Fruit fly (Drosophila melanogaster) whole organism, wandering third instar larva: ENCODE measurements around the gene nonA.

Source experiments
- CG32264 ChIP-seq: fragments of 200-800 bp; sonication (Bioruptor generic); optimal IDR thresholded peaks from 2 replicates; lab custom pipeline; 2016; ENCODE audit warnings: missing biosample characterization, missing genetic modification characterization
- CG9705 ChIP-seq: fragments of 200-800 bp; sonication (Bioruptor generic); optimal IDR thresholded peaks from 2 replicates; lab custom pipeline; 2018; ENCODE audit warnings: missing biosample characterization, mild to moderate bottlenecking, missing genetic modification characterization
- CrebA ChIP-seq: fragments of 200-800 bp; sonication (Bioruptor generic); optimal IDR thresholded peaks from 2 replicates; lab custom pipeline; 2016; ENCODE audit warnings: missing biosample characterization, mild to moderate bottlenecking, missing genetic modification characterization, borderline replicate concordance
- Dfd ChIP-seq: fragments of >200 bp; optimal IDR thresholded peaks from 2 replicates; lab custom pipeline; 2017; ENCODE audit warnings: missing biosample characterization, missing genetic modification characterization
- Dif ChIP-seq: fragments of 200-275, 200-300 bp; sonication (Bioruptor generic); optimal IDR thresholded peaks from 2 replicates; lab custom pipeline; 2018; ENCODE audit warnings: missing biosample characterization, missing genetic modification characterization; ENCODE audit not compliant: partially characterized antibody
- GATAd ChIP-seq: sonication (Bioruptor generic); optimal IDR thresholded peaks from 2 replicates; lab custom pipeline; 2016; ENCODE audit warnings: missing biosample characterization, missing genetic modification characterization
- HLH106 ChIP-seq: fragments of 200-800 bp; optimal IDR thresholded peaks from 3 replicates; lab custom pipeline; 2019; ENCODE audit warnings: missing biosample characterization, mild to moderate bottlenecking, missing genetic modification characterization, moderate library complexity
- Hnf4 ChIP-seq: fragments of 200-800 bp; sonication (Bioruptor generic); optimal IDR thresholded peaks from 2 replicates; lab custom pipeline; 2016; ENCODE audit warnings: missing biosample characterization, mild to moderate bottlenecking, missing genetic modification characterization
- Hr78 ChIP-seq: fragments of >200 bp; optimal IDR thresholded peaks from 2 replicates; lab custom pipeline; 2017; ENCODE audit warnings: missing biosample characterization, missing genetic modification characterization
- Hr83 ChIP-seq: fragments of 200-300 bp; sonication (Bioruptor generic); optimal IDR thresholded peaks from 2 replicates; lab custom pipeline; 2016; ENCODE audit warnings: missing biosample characterization, mild to moderate bottlenecking, missing genetic modification characterization, moderate library complexity; ENCODE audit not compliant: poor library complexity, severe bottlenecking
- Jra ChIP-seq: sonication (Bioruptor generic); optimal IDR thresholded peaks from 2 replicates; lab custom pipeline; 2016; ENCODE audit warnings: missing biosample characterization, missing genetic modification characterization
- Mio ChIP-seq: sonication (Bioruptor generic); optimal IDR thresholded peaks from 2 replicates; lab custom pipeline; 2016; ENCODE audit warnings: missing biosample characterization, missing genetic modification characterization
- Myc ChIP-seq: fragments of >200 bp; optimal IDR thresholded peaks from 2 replicates; lab custom pipeline; 2017
- N ChIP-seq: fragments of >200 bp; optimal IDR thresholded peaks from 2 replicates; lab custom pipeline; 2018; ENCODE audit warnings: missing biosample characterization, missing external identifiers, missing genetic modification characterization
- OdsH ChIP-seq: fragments of 200-800 bp; sonication (Bioruptor generic); optimal IDR thresholded peaks from 2 replicates; lab custom pipeline; 2016; ENCODE audit warnings: missing biosample characterization, mild to moderate bottlenecking, missing genetic modification characterization
- Rel ChIP-seq, 2 experiments: fragments of 200-800 bp; sonication (Bioruptor generic) in 1 of 2; optimal IDR thresholded peaks; 2 replicates in 1 of 2; 3 replicates in 1 of 2; lab custom pipeline; 2016 to 2019; ENCODE audit warnings: mild to moderate bottlenecking in 2 of 2, missing biosample characterization in 2 of 2, missing genetic modification characterization in 2 of 2, moderate library complexity in 1 of 2
- Sp1 ChIP-seq: fragments of 200-800 bp; sonication (Bioruptor generic); optimal IDR thresholded peaks from 3 replicates; lab custom pipeline; 2019; ENCODE audit warnings: missing biosample characterization, mild to moderate bottlenecking, missing genetic modification characterization, moderate library complexity
- br ChIP-seq: fragments of 200-800 bp; sonication (Bioruptor generic); optimal IDR thresholded peaks from 2 replicates; lab custom pipeline; 2016; ENCODE audit warnings: missing biosample characterization, missing genetic modification characterization
- dl ChIP-seq, 2 experiments: fragments of 175-275, 200-275 bp in 1 of 2; fragments of 200-275 bp in 1 of 2; sonication (Bioruptor generic); optimal IDR thresholded peaks; lab custom pipeline; 2018; ENCODE audit warnings: mild to moderate bottlenecking in 2 of 2, missing biosample characterization in 2 of 2, missing genetic modification characterization in 2 of 2, moderate library complexity in 2 of 2; ENCODE audit not compliant: partially characterized antibody in 2 of 2, insufficient read depth in 1 of 2
- dmrt93B ChIP-seq: fragments of 200-800 bp; sonication (Bioruptor generic); optimal IDR thresholded peaks from 2 replicates; lab custom pipeline; 2018; ENCODE audit warnings: missing biosample characterization, mild to moderate bottlenecking, missing genetic modification characterization
- dsf ChIP-seq: sonication (Bioruptor generic); optimal IDR thresholded peaks from 2 replicates; lab custom pipeline; 2016; ENCODE audit warnings: missing biosample characterization, missing genetic modification characterization, borderline replicate concordance
- ey ChIP-seq: fragments of 200-800 bp; sonication (Bioruptor generic); optimal IDR thresholded peaks from 2 replicates; lab custom pipeline; 2016; ENCODE audit warnings: missing biosample characterization, missing genetic modification characterization
- foxo ChIP-seq, 2 experiments: fragments of 200-800 bp; sonication (Bioruptor generic); optimal IDR thresholded peaks; 2 replicates in 1 of 2; 3 replicates in 1 of 2; lab custom pipeline; 2016 to 2017; ENCODE audit warnings: missing biosample characterization in 2 of 2, missing genetic modification characterization in 2 of 2
- fru ChIP-seq: fragments of 200-800 bp; sonication (Bioruptor generic); optimal IDR thresholded peaks from 3 replicates; lab custom pipeline; 2016; ENCODE audit warnings: missing biosample characterization, mild to moderate bottlenecking, missing genetic modification characterization
- h ChIP-seq: fragments of 200-800 bp; sonication (Bioruptor generic); optimal IDR thresholded peaks from 3 replicates; lab custom pipeline; 2016; ENCODE audit warnings: missing biosample characterization, mild to moderate bottlenecking, missing genetic modification characterization
- lola ChIP-seq: fragments of >200 bp; optimal IDR thresholded peaks from 2 replicates; lab custom pipeline; 2017; ENCODE audit warnings: missing biosample characterization, missing genetic modification characterization
- psq ChIP-seq: fragments of 200-800 bp; sonication (Bioruptor generic); optimal IDR thresholded peaks from 3 replicates; lab custom pipeline; 2017; ENCODE audit warnings: missing biosample characterization, mild to moderate bottlenecking, missing genetic modification characterization, moderate library complexity
- rgr ChIP-seq: fragments of 200-800 bp; sonication (Bioruptor generic); optimal IDR thresholded peaks from 3 replicates; lab custom pipeline; 2016; ENCODE audit warnings: missing biosample characterization, mild to moderate bottlenecking, missing genetic modification characterization
- sv ChIP-seq: fragments of 200-800 bp; sonication (Bioruptor generic); optimal IDR thresholded peaks from 3 replicates; lab custom pipeline; 2016; ENCODE audit warnings: missing biosample characterization, missing genetic modification characterization
- tai ChIP-seq: sonication (Bioruptor generic); optimal IDR thresholded peaks from 2 replicates; lab custom pipeline; 2016; ENCODE audit warnings: missing biosample characterization, missing genetic modification characterization
- usp ChIP-seq: fragments of >200 bp; optimal IDR thresholded peaks from 2 replicates; lab custom pipeline; 2017; ENCODE audit warnings: missing biosample characterization, missing genetic modification characterization
- woc ChIP-seq: sonication (Bioruptor generic); optimal IDR thresholded peaks from 2 replicates; lab custom pipeline; 2016; ENCODE audit warnings: missing biosample characterization, mild to moderate bottlenecking, missing genetic modification characterization

Gene nonA

DNA sequence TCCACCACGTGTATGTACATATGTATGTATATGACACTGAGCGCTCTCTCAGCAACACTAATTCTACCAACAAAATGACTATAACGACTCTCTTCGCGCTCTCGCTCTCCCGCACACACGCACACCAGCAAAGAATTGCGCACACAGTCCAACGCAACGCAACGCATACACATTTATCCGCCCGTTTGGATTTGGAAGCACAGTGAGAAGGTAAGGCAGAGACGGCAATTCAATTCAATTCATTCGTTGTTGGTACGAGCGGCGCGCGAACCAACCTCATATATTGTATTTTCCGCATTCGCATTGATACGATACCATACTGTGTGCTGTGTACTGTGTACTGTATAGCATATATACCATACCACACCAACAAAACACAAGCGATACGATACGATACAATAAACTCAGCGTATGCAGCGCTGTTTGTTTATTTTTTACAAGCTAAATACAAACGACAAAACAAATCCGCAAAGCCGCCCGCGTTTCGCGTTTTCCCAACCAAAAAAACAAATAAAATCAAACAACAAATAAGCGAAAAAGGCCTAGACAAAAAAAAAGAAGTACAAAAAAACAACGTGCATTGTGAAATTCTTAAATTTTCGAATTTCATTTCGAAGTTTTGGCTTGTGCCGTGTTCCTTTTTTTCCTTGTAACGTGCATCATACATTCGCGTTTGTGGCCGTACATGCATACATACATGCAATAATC, 27.8 kb upstream of the nonA start, which contains the start of the genes CG9921 and Dsp1 (continued):
- TF ChIP-seq dsf (GFP tag; lab: Kevin White, UChicago), result no peak

DNA sequence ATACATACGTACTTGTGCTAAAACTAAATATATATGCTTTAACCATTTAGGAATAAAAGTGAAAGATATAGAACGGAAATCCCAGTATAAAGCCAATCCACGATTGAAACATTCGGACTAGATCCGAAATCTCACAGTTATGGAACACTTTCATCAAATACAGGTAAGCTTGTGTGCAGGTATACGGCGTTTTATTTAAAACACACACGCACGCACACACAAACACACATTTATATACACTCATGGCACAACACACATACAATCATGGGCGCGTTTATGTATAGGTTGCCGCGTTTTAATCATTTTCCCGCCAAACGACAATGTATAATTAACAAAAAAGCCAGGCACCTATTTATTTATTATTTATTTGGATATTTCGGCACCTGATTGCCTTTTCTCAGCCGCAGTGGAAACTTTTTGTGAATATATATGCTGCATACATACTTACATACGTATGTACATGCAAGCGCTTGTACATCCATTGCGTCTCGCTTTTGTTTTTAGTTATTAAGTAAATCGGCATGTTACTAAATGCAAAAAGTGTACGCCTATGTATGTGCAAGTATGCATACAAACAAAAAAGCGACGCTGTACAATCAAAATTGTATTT, 27.0 kb upstream of the nonA start:
- TF ChIP-seq Jra (GFP tag; lab: Kevin White, UChicago), result no peak
- TF ChIP-seq br (GFP tag; lab: Kevin White, UChicago), result no peak
- TF ChIP-seq CrebA, result peak; percentile 27
- no peak for TF ChIP-seq foxo (GFP tag; optimal IDR thresholded peaks at IDR 0.05; lab: Kevin White, UChicago)
- TF ChIP-seq h, result no peak
- TF ChIP-seq CG32264 (GFP tag; lab: Kevin White, UChicago), result no peak
- TF ChIP-seq Rel (GFP tag; optimal IDR thresholded peaks at IDR 0.05; lab: Kevin White, UChicago), result no peak
- TF ChIP-seq Rel (tag; optimal IDR thresholded peaks at IDR 0.05; lab: Kevin White, UChicago), result no peak
- TF ChIP-seq CG9705 (GFP tag; lab: Kevin White, UChicago), result no peak
- TF ChIP-seq N (GFP tag; lab: Kevin White, UChicago), result peak; percentile 37
- TF ChIP-seq Hr78 (GFP tag; lab: Kevin White, UChicago), result no peak
- TF ChIP-seq dl (GFP tag; optimal IDR thresholded peaks at IDR 0.05; lab: Kevin White, UChicago; ENCODE audit: insufficient read depth in 1 of 2, partially characterized antibody in 2 of 2), result no peak
- no peak for TF ChIP-seq Hr83 (GFP tag; lab: Kevin White, UChicago)
- TF ChIP-seq Myc, result no peak
- no peak for TF ChIP-seq psq (GFP tag; lab: Kevin White, UChicago)

DNA sequence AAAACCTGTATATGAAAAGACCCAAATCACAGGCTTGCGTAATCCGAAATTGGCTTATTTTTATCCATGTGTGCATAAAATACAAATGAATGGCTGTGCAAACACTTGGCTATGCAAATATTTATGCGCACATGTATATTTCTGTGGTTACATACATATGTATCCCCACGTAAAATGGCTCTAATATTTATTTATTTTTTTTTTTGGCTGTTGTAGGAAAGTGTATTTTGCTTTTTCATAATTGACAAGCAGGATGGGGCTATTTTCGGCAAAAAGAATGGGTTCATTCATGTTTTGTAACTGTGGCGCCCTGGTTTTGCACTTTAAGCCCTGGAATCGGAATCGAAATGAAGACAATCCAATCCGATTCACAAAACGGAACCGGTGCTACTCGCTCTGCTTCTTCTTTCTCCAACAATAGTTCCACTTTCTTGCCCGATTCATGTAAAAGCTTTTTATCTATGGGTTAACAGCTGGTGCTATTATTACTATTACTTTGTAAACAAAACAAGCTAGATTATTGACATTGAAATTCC, 26.2 kb upstream of the nonA start:
- TF ChIP-seq dl (GFP tag; optimal IDR thresholded peaks at IDR 0.05; lab: Kevin White, UChicago; ENCODE audit: insufficient read depth in 1 of 2, partially characterized antibody in 2 of 2) (no peak), rgr (peak; percentile 82), CG9705 (GFP tag; lab: Kevin White, UChicago) (peak; percentile 12), dmrt93B (GFP tag; lab: Kevin White, UChicago) (peak; percentile 33), ey (GFP tag; lab: Kevin White, UChicago) (peak; percentile 72), Hr83 (GFP tag; lab: Kevin White, UChicago) (peak; percentile 69), sv (GFP tag; lab: Kevin White, UChicago) (peak; percentile 31), tai (GFP tag; lab: Kevin White, UChicago) (peak; percentile 2), Mio (GFP tag; lab: Kevin White, UChicago) (no peak), fru (GFP tag; lab: Kevin White, UChicago) (peak; percentile 78), Rel (GFP tag; optimal IDR thresholded peaks at IDR 0.05; lab: Kevin White, UChicago) (no peak), Rel (tag; optimal IDR thresholded peaks at IDR 0.05; lab: Kevin White, UChicago) (no peak), woc (GFP tag; lab: Kevin White, UChicago) (peak; percentile 30), h (peak; percentile 78), Myc (no peak), Dfd (GFP tag; lab: Kevin White, UChicago) (no peak), Dif (GFP tag; lab: Kevin White, UChicago) (no peak), Hnf4 (peak; percentile 72), OdsH (GFP tag; lab: Kevin White, UChicago) (peak; percentile 68), psq (GFP tag; lab: Kevin White, UChicago) (peak; percentile 61), Sp1 (GFP tag; lab: Kevin White, UChicago) (peak; percentile 64), br (GFP tag; lab: Kevin White, UChicago) (peak; percentile 72), lola (GFP tag; lab: Kevin White, UChicago) (no peak), foxo (GFP tag; optimal IDR thresholded peaks at IDR 0.05; lab: Kevin White, UChicago) (peak in 1 of 2 experiments; percentile 85), Jra (GFP tag; lab: Kevin White, UChicago) (peak; percentile 25), HLH106 (peak; percentile 62)

DNA sequence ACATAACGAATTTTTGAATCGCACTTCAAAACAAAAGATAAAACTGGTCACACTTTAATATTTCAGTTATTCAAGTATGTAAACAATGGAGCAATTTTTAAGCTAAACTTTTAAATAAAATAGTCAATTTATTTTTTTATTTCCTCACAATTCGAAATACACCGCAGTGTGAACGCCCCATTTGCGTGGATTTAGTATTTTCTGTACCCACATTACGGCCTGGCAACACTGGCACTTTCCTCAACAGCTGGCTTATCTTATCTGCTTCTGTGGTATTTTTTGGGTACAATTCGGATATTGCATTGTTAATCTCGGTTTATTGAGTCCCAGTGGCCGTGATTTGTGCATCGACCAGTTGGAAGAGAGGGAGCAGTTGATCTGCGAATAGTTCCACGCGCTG, 11.3 kb upstream of the nonA start, which contains the start of gene sl:
TSS of gene sl (plus strand) at position 254 of the 400 bp plus-strand sequence.
- peak; percentile 80 for TF ChIP-seq N (GFP tag; lab: Kevin White, UChicago)
- TF ChIP-seq GATAd (GFP tag; lab: Kevin White, UChicago), result no peak
- no peak for TF ChIP-seq CrebA
- peak; percentile 17 for TF ChIP-seq woc (GFP tag; lab: Kevin White, UChicago)
- TF ChIP-seq Myc, result peak; percentile 12
- no peak for TF ChIP-seq lola (GFP tag; lab: Kevin White, UChicago)
- no peak for TF ChIP-seq ey (GFP tag; lab: Kevin White, UChicago)
- no peak for TF ChIP-seq dl (GFP tag; optimal IDR thresholded peaks at IDR 0.05; lab: Kevin White, UChicago; ENCODE audit: insufficient read depth in 1 of 2, partially characterized antibody in 2 of 2)
- TF ChIP-seq Hr78 (GFP tag; lab: Kevin White, UChicago), result no peak
- TF ChIP-seq usp (GFP tag; lab: Kevin White, UChicago), result no peak
- TF ChIP-seq br (GFP tag; lab: Kevin White, UChicago), result no peak
